Worm (Caenorhabditis elegans) whole organism, midembryonic: ENCODE results near the gene nhr-60.
"Not testable (repeated sequence)": the region's sequence is repeated elsewhere in the genome, so short reads cannot be mapped to it uniquely, and the experiment has no call there.

Experiments used
- T22C8.4 ChIP-seq: fragments of 200-800 bp; sonication (Bioruptor generic); IDR thresholded peaks from 2 replicates; pipeline ENCODE4 v1.3.6; 2022; ENCODE audit warnings: missing genetic modification characterization, missing compliant biosample characterization
- cog-1 ChIP-seq: sonication (generic microtip); optimal IDR thresholded peaks from 2 replicates; lab custom pipeline; 2016; ENCODE audit warnings: missing genetic modification characterization, missing compliant biosample characterization
- flt-1 ChIP-seq: fragments of 200-800 bp; sonication (Bioruptor generic); IDR thresholded peaks from 2 replicates; pipeline ENCODE4 v1.3.6; 2022; ENCODE audit warnings: missing genetic modification characterization, missing compliant biosample characterization
- klf-2 ChIP-seq: fragments of 200-800 bp; sonication (Bioruptor generic); conservative IDR thresholded peaks from 2 replicates; pipeline ENCODE4 v1.3.6; 2022; ENCODE audit warnings: missing genetic modification reagents, missing genetic modification characterization, missing compliant biosample characterization
- med-1 ChIP-seq: sonication (generic microtip); optimal IDR thresholded peaks from 2 replicates; lab custom pipeline; 2017; ENCODE audit warnings: missing genetic modification characterization, mild to moderate bottlenecking, missing compliant biosample characterization, antibody characterized with exemption, missing genetic modification reagents; ENCODE audit not compliant: insufficient read depth
- ref-1 ChIP-seq: fragments of 200-800 bp; sonication (Bioruptor generic); conservative IDR thresholded peaks from 2 replicates; pipeline ENCODE4 v1.3.6; 2022; ENCODE audit warnings: missing genetic modification reagents, missing genetic modification characterization, missing compliant biosample characterization
- tab-1 ChIP-seq: fragments of 200-800 bp; sonication (Bioruptor generic); IDR thresholded peaks from 2 replicates; pipeline ENCODE4 v1.3.6; 2022; ENCODE audit warnings: missing genetic modification characterization, missing compliant biosample characterization
- ztf-23 ChIP-seq: fragments of 200-800 bp; sonication (Bioruptor generic); IDR thresholded peaks from 2 replicates; pipeline ENCODE4 v1.3.6; 2022; ENCODE audit warnings: missing genetic modification reagents, missing genetic modification characterization, missing compliant biosample characterization
- ztf-29 ChIP-seq: fragments of 200-800 bp; sonication (Bioruptor generic); IDR thresholded peaks from 2 replicates; pipeline ENCODE4 v1.3.6; 2022; ENCODE audit warnings: missing genetic modification reagents, missing genetic modification characterization, missing compliant biosample characterization

Gene nhr-60

DNA sequence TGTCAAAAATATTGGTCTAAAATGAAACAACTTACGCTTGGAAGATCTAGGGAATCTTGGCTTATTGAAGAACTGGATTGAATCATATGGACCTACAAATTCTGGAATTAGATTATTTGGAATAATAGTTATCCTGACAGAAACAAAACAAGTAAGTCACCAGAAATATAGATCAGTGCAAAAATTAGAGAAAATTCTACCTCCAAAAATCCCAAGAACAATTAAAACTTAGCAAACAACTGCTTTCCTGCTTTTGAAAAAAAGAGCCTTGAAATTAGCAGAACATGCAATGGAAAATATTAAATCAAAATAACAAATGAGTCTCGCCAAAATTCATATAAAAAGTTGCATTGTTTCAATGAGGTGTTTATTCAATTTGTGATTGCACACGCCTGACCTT lies at the start of gene nhr-60:
TSS of gene nhr-60 (minus strand) at position 101 of the 400 bp plus-strand sequence.
- TF ChIP-seq med-1 (GFP tag; lab: Kevin White, UChicago) = no peak
- no peak for TF ChIP-seq ztf-29
- TF ChIP-seq cog-1 (tag; lab: Kevin White, UChicago) = no peak
- TF ChIP-seq T22C8.4 = no peak
- TF ChIP-seq klf-2 = no peak
- TF ChIP-seq ztf-23 = no peak
- TF ChIP-seq ref-1 (GFP tag; lab: Robert Waterston, UW) = no peak
- no peak for TF ChIP-seq flt-1 (GFP tag; lab: Robert Waterston, UW)
- TF ChIP-seq tab-1 = no peak

DNA sequence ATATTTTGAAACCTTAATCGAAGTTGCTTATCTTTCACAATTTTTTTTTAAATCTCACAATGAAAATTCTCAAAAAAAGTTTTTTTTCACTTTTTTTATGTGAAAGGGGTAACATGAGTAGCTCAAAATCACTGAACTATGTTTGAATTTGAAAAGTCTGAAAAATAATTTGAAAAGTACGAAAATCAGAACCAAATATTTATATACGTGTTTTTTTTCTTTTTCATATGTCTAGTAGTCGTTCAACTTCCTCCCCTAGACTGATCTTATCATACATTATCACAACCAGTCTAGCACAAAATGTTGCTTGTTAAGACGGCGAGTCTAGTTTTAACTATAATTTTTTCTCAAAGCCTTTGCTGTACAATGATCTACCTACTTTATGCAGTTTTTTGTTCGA lies 48.4 kb upstream of the nhr-60 start, which contains the start of gene srbc-49:
TSS of gene srbc-49 (plus strand) at position 301 of the 400 bp plus-strand sequence.
- TF ChIP-seq klf-2 (no peak), med-1 (GFP tag; lab: Kevin White, UChicago) (no peak), tab-1 (no peak), flt-1 (GFP tag; lab: Robert Waterston, UW) (no peak), ztf-29 (no peak), cog-1 (tag; lab: Kevin White, UChicago) (no peak), T22C8.4 (no peak), ztf-23 (no peak), ref-1 (GFP tag; lab: Robert Waterston, UW) (no peak)

DNA sequence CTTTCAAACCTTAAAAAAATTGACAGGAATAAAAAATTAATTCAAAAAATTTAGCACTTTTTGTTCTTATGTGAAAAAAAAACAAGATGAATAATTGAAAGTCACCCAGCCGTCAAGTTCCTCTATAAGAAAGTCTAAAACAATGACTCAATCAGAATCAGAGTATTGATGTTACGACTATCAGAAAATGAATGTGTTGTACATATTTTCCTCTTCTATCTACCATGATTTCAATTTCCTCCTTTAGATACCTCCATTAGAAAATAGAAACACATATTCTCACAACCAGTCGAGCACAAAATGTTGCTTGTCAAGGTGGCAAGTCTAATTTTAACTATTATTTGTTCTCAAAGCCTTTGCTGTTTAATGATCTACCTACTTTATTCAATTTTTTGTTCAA lies 46.9 kb upstream of the nhr-60 start, which contains the start of gene srbc-48:
TSS of gene srbc-48 (plus strand) at position 301 of the 400 bp plus-strand sequence.
- TF ChIP-seq cog-1 (tag; lab: Kevin White, UChicago) = no peak
- TF ChIP-seq ztf-29 = no peak
- no peak for TF ChIP-seq tab-1
- no peak for TF ChIP-seq T22C8.4
- TF ChIP-seq flt-1 (GFP tag; lab: Robert Waterston, UW) = no peak
- no peak for TF ChIP-seq ref-1 (GFP tag; lab: Robert Waterston, UW)
- TF ChIP-seq med-1 (GFP tag; lab: Kevin White, UChicago) = no peak

DNA sequence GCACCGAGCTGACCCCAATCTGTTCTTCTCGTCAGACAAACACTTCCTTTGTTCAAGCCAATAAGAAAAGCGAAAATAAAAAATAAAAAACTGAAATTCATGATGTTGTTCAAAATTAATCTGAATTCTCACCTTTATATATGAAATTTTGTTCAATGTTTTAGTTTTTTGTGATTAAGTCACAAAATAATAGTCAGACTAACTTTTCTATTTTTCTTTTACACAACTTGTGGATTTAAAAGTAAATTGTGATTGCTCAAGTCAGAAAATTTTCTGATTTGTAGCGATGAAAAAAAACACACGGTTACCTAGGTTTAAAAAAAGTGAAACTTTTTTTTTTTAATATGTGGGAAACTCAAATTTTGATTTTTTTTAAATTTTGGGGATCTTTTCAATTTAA lies 44.7 kb upstream of the nhr-60 start, which contains the start of gene abf-3:
TSS of gene abf-3 (minus strand) at position 101 of the 400 bp plus-strand sequence.
- TF ChIP-seq cog-1 (tag; lab: Kevin White, UChicago) (no peak), ref-1 (GFP tag; lab: Robert Waterston, UW) (no peak), ztf-29 (no peak), tab-1 (no peak), flt-1 (GFP tag; lab: Robert Waterston, UW) (no peak)

DNA sequence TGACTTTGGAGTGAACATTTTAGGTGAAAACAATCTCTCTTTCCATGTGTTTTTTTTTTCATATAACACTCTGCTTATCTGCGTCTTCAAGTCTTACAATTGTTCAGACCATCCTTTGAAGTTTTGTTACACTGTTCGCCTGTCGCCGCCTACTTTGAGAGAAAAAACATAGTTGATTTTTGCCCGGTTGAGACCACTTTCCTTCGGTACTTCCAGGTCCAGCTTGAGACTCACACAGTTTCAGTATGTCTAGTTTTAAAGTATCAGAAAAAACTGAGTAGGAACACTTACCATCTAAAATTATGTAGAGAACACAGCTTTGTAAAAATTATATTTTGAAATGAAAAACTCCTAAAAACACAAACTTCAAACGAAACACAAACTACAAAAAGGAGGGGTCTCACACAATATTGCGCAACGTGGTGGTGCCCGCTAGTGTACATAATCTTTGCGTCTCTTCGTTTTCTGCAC lies 43.0 kb upstream of the nhr-60 start, which contains the start of the genes fbxa-69 and F54B8.4:
TSS of gene fbxa-69 (minus strand) at position 10 of the 471 bp plus-strand sequence.
TSS of gene F54B8.4 (plus strand) at position 421 of the 471 bp plus-strand sequence.
- TF ChIP-seq cog-1 (tag; lab: Kevin White, UChicago) (no peak), ref-1 (GFP tag; lab: Robert Waterston, UW) (no peak), tab-1 (no peak), klf-2 (no peak), med-1 (GFP tag; lab: Kevin White, UChicago) (no peak), ztf-29 (no peak), ztf-23 (no peak), T22C8.4 (no peak), flt-1 (GFP tag; lab: Robert Waterston, UW) (no peak)

DNA sequence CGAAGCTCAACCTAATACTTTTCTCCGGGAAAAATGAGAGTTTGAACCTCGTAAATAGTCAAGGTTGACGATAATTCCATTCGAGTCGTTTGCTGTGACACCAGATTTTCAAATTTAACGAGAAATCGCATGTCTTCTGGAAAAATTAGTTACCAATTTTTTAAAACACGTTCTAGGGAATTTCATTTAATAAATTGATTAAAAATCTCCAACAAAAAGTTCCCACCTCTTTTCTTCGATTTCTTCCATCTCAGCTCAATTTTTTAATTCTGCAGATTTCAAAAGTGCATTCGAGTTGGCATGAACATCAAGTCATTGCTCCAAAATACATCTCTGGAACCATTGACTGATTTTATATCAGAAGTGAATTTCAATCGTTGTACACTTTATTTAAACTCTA lies 38.9 kb upstream of the nhr-60 start, which contains the start of gene nhr-282:
TSS of gene nhr-282 (plus strand) at position 301 of the 400 bp plus-strand sequence.
- not testable (repeated sequence) for TF ChIP-seq ref-1 (GFP tag; lab: Robert Waterston, UW); klf-2; tab-1

DNA sequence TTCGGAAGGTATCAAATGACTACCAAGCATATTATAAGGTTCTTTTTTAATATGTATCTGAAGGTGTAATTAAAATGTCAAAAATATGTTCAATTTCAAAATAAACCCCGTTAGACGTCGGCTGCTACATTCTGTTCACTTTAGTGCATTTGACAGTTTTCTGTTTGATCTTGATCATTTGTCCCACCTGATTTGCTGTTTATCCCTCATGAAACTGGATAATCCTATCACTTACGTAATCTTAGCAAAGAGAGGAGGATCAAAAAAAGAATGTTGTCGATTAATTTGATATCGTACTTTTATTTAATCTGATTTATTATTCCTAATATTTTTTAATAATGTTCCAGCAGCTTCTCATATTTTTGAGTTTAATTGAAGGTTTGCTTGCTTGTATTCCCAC lies 37.4 kb upstream of the nhr-60 start, which contains the start of gene F54B8.1:
TSS of gene F54B8.1 (plus strand) at position 301 of the 400 bp plus-strand sequence.
- TF ChIP-seq klf-2 (no peak), ztf-23 (no peak), ref-1 (GFP tag; lab: Robert Waterston, UW) (no peak), tab-1 (no peak), ztf-29 (no peak), flt-1 (GFP tag; lab: Robert Waterston, UW) (no peak), med-1 (GFP tag; lab: Kevin White, UChicago) (no peak), cog-1 (tag; lab: Kevin White, UChicago) (no peak), T22C8.4 (no peak)

DNA sequence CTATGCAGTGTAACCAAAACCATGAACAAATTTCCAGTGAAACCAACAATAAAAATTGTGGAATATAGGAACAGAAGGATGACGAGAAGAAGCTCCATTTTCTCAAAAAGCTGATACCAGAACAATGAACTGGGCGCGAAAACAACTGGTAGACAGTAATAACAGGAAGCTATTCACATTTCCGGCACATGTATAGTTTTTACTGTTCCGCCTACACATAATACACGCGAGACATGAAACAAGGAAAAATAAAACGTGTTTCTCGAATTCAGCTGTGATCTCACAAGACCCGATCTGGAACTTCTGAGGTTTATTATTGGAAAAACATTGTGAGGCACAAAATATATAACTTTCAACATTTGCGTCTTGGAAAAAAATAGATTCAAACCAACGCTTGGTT lies 36.5 kb upstream of the nhr-60 start, which contains the start of gene srsx-36:
TSS of gene srsx-36 (minus strand) at position 101 of the 400 bp plus-strand sequence.
- TF ChIP-seq ref-1 (GFP tag; lab: Robert Waterston, UW) (no peak), klf-2 (no peak), med-1 (GFP tag; lab: Kevin White, UChicago) (no peak), tab-1 (no peak), cog-1 (tag; lab: Kevin White, UChicago) (no peak), flt-1 (GFP tag; lab: Robert Waterston, UW) (no peak), ztf-23 (no peak), ztf-29 (no peak), T22C8.4 (no peak)

DNA sequence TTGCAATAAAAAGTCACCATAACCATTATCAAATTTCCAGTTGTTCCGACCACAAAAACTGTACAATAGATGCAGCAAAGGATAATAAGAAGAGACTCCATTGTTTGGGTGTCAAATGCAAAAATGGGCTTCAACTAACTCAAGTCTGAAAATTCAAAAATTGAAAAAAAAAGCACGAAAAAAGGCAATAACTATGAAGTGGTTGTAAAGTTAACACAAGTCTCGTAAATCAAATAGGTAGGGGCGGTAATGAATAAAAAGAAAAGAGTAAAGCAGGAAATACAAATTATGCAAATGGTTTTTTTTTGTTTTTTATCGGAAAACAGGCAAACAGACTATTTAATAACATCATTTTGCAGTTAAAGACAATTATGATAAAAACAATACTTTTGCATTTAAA lies 34.4 kb upstream of the nhr-60 start, which contains the start of gene srsx-38:
TSS of gene srsx-38 (minus strand) at position 101 of the 400 bp plus-strand sequence.
- not testable (repeated sequence) for TF ChIP-seq med-1 (GFP tag; lab: Kevin White, UChicago); T22C8.4; ztf-29

DNA sequence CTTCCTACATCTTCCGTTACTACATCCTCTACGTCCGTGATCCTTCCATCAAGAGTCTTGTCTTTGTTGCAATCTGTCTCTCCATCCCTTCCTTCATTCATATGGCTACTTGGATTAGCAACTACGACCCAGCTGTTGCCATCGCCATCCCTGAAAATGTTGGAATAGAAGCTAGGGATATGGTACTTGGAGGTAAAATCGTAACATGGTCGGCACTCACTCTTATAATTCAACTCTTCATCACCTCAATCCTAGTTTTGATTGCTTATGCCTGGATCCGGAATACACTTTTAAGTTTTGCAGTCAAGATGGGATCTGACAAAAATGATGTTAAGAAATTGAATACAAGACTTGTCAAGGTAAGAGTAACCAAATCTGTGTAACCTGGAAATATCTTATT lies 30.7 kb upstream of the nhr-60 start, which contains the start of gene T26E4.18:
TSS of gene T26E4.18 (minus strand) at position 101 of the 400 bp plus-strand sequence.
- TF ChIP-seq klf-2; tab-1; ref-1 (GFP tag; lab: Robert Waterston, UW): not testable (repeated sequence)
